Fruit fly (Drosophila melanogaster): ENCODE measurements around the gene CG4928.

The CG4928 gene

dm6 chrX:16944049-16944532 lies 31.1 kb downstream of the CG4928 start (continued):
- TF ChIP-seq Doc3 (GFP tag; IDR thresholded peaks at IDR 0.05; ENCODE audit: partially characterized antibody) (no peak), CG7357 (GFP tag; IDR thresholded peaks at IDR 0.05) (peak; percentile 40; the same call in 1 of the 3 replicates), tio (GFP tag; optimal IDR thresholded peaks at IDR 0.05) (no peak), CG3726 (GFP tag; IDR thresholded peaks at IDR 0.05) (no peak), Taf1 (GFP tag; IDR thresholded peaks at IDR 0.05) (no peak), Awh (GFP tag; IDR thresholded peaks at IDR 0.05) (no peak), vfl (GFP tag; optimal IDR thresholded peaks at IDR 0.05) (no peak), sr (GFP tag; IDR thresholded peaks at IDR 0.05) (no peak), org-1 (GFP tag; optimal IDR thresholded peaks at IDR 0.05) (peak; percentile 62), CG14860 (GFP tag; IDR thresholded peaks at IDR 0.05; ENCODE audit: partially characterized antibody) (no peak), Jarid2 (GFP tag; optimal IDR thresholded peaks at IDR 0.05) (no peak), Adf1 (GFP tag; IDR thresholded peaks at IDR 0.05) (peak; percentile 18; the same call in 1 of the 2 replicates), CG5953 (GFP tag; IDR thresholded peaks at IDR 0.05) (no peak), Oaz (GFP tag; IDR thresholded peaks at IDR 0.05) (0 out of 2 replicates have a peak, but pooled peaks have one; percentile 22), CG4360 (GFP tag; IDR thresholded peaks at IDR 0.05) (no peak), hbn (GFP tag; IDR thresholded peaks at IDR 0.05; ENCODE audit: partially characterized antibody) (no peak), CG14710 (tag; optimal IDR thresholded peaks at IDR 0.05) (peak; percentile 5), onecut (GFP tag; IDR thresholded peaks at IDR 0.05) (no peak), CG5180 (GFP tag; optimal IDR thresholded peaks at IDR 0.05) (no peak), CG2129 (GFP tag; IDR thresholded peaks at IDR 0.05; ENCODE audit: partially characterized antibody) (no peak), hkb (optimal IDR thresholded peaks at IDR 0.05) (no peak), hkb (GFP tag; IDR thresholded peaks at IDR 0.05) (0 out of 2 replicates have a peak, but pooled peaks have one; percentile 56), CG15601 (tag; optimal IDR thresholded peaks at IDR 0.05) (no peak), klu (GFP tag; IDR thresholded peaks at IDR 0.05) (no peak), unpg (GFP tag; optimal IDR thresholded peaks at IDR 0.05) (peak; percentile 81), CG13775 (GFP tag; optimal IDR thresholded peaks at IDR 0.05) (peak; percentile 37), CG4404 (GFP tag; IDR thresholded peaks at IDR 0.05) (no peak), stc (GFP tag; IDR thresholded peaks at IDR 0.05) (peak; percentile 49; the same call in 1 of the 2 replicates), Bdp1 (GFP tag; optimal IDR thresholded peaks at IDR 0.05) (no peak), CG2678 (tag; optimal IDR thresholded peaks at IDR 0.05) (peak; percentile 91), Hr78 (GFP tag; optimal IDR thresholded peaks at IDR 0.05) (no peak), caup (GFP tag; optimal IDR thresholded peaks at IDR 0.05; ENCODE audit: severe bottlenecking) (peak; percentile 47), Med (GFP tag) (peak; percentile 26), usp (GFP tag; optimal IDR thresholded peaks at IDR 0.05) (no peak), ranshi (GFP tag; IDR thresholded peaks at IDR 0.05) (no peak), Pdp1 (GFP tag; optimal IDR thresholded peaks at IDR 0.05) (no peak), emc (GFP tag; optimal IDR thresholded peaks at IDR 0.05) (no peak), CG12942 (GFP tag; optimal IDR thresholded peaks at IDR 0.05) (no peak), CG11093 (GFP tag; IDR thresholded peaks at IDR 0.05) (no peak), Gug (GFP tag; IDR thresholded peaks at IDR 0.05) (no peak), Hand (GFP tag; optimal IDR thresholded peaks at IDR 0.05) (peak; percentile 63), CG11696 (GFP tag; IDR thresholded peaks at IDR 0.05) (peak; percentile 89), fd3F (GFP tag; optimal IDR thresholded peaks at IDR 0.05) (peak; percentile 68), Oli (tag; optimal IDR thresholded peaks at IDR 0.05) (peak; percentile 70), CG3407 (GFP tag; optimal IDR thresholded peaks at IDR 0.05) (no peak), rib (GFP tag; IDR thresholded peaks at IDR 0.05) (peak; percentile 30; the same call in 1 of the 2 replicates), cato (GFP tag; optimal IDR thresholded peaks at IDR 0.05; ENCODE audit: borderline replicate concordance) (no peak), Tbp (GFP tag; optimal IDR thresholded peaks at IDR 0.05) (no peak), CG12071 (GFP tag; optimal IDR thresholded peaks at IDR 0.05) (no peak), unc-4 (GFP tag; IDR thresholded peaks at IDR 0.05; ENCODE audit: partially characterized antibody) (no peak), ttk (GFP tag; IDR thresholded peaks at IDR 0.05) (peak; percentile 24; the same call in 1 of the 2 replicates)
